Fruit fly (Drosophila melanogaster) whole organism, embryonic: Measurements from ENCODE around the gene CG18265.

Experiments
- Antp ChIP-seq: fragments of 200-800 bp; sonication (Bioruptor generic); optimal IDR thresholded peaks from 3 replicates; lab custom pipeline; 2016; ENCODE audit warnings: missing biosample characterization, missing genetic modification characterization
- BEAF-32 ChIP-seq: fragments of 200-800 bp; sonication (Bioruptor generic); optimal IDR thresholded peaks from 3 replicates; lab custom pipeline; 2017; ENCODE audit warnings: missing biosample characterization, missing genetic modification characterization, mild to moderate bottlenecking, moderate library complexity, missing genetic modification reagents
- CG10462 ChIP-seq: fragments of 200-800 bp; sonication (Bioruptor generic); optimal IDR thresholded peaks from 2 replicates; lab custom pipeline; 2016; ENCODE audit warnings: missing biosample characterization, missing genetic modification characterization
- CG13624 ChIP-seq: fragments of 200-800 bp; sonication (Bioruptor generic); optimal IDR thresholded peaks from 2 replicates; lab custom pipeline; 2016; ENCODE audit warnings: missing biosample characterization, missing genetic modification characterization
- CG14667 ChIP-seq: fragments of 200-800 bp; sonication (Bioruptor generic); IDR thresholded peaks from 2 replicates; pipeline ENCODE4 v1.3.6; 2022; ENCODE audit warnings: missing biosample characterization, missing genetic modification characterization
- CG1647 ChIP-seq: fragments of 200-800 bp; sonication (Bioruptor generic); optimal IDR thresholded peaks from 3 replicates; lab custom pipeline; 2016; ENCODE audit warnings: missing biosample characterization, missing genetic modification characterization
- CG16813 ChIP-seq: fragments of 200-800 bp; sonication (Bioruptor generic); IDR thresholded peaks from 3 replicates; pipeline ENCODE4 v1.3.6; 2022; ENCODE audit warnings: missing biosample characterization, missing genetic modification characterization; ENCODE audit not compliant: partially characterized antibody
- CG17186 ChIP-seq: fragments of 200-800 bp; sonication (Bioruptor generic); optimal IDR thresholded peaks from 3 replicates; lab custom pipeline; 2017; ENCODE audit warnings: missing biosample characterization, missing genetic modification reagents, missing genetic modification characterization
- CG17385 ChIP-seq: fragments of 200-800 bp; sonication (Bioruptor generic); optimal IDR thresholded peaks from 3 replicates; lab custom pipeline; 2018; ENCODE audit warnings: missing biosample characterization, mild to moderate bottlenecking, missing genetic modification characterization
- CG2116 ChIP-seq: fragments of 200-800 bp; sonication (Bioruptor generic); optimal IDR thresholded peaks from 3 replicates; lab custom pipeline; 2018; ENCODE audit warnings: missing biosample characterization, mild to moderate bottlenecking, missing genetic modification characterization
- CG2889 ChIP-seq: fragments of 200-800 bp; sonication (Bioruptor generic); IDR thresholded peaks from 3 replicates; pipeline ENCODE4 v1.3.6; 2022; ENCODE audit warnings: missing biosample characterization, missing genetic modification characterization
- CG30020 ChIP-seq: fragments of 200-800 bp; optimal IDR thresholded peaks from 2 replicates; lab custom pipeline; 2019; ENCODE audit warnings: missing biosample characterization, mild to moderate bottlenecking, missing genetic modification characterization, moderate library complexity
- CG3163 ChIP-seq: fragments of 200-800 bp; sonication (Bioruptor generic); optimal IDR thresholded peaks from 3 replicates; lab custom pipeline; 2016; ENCODE audit warnings: missing biosample characterization, missing genetic modification characterization
- CG4404 ChIP-seq: fragments of 200-800 bp; sonication (Bioruptor generic); IDR thresholded peaks from 2 replicates; pipeline ENCODE4 v1.3.6; 2022; ENCODE audit warnings: missing biosample characterization, missing genetic modification characterization
- CG4730 ChIP-seq: fragments of 200-800 bp; sonication (Bioruptor generic); IDR thresholded peaks from 2 replicates; pipeline ENCODE4 v1.3.6; 2022; ENCODE audit warnings: missing biosample characterization, missing genetic modification characterization
- CG8089 ChIP-seq: fragments of 200-800 bp; sonication (Bioruptor generic); optimal IDR thresholded peaks from 3 replicates; lab custom pipeline; 2016; ENCODE audit warnings: missing biosample characterization, missing genetic modification characterization
- CG8765 ChIP-seq: fragments of 200-800 bp; sonication (Bioruptor generic); IDR thresholded peaks from 2 replicates; pipeline ENCODE4 v1.3.6; 2022; ENCODE audit warnings: missing biosample characterization, missing genetic modification characterization
- CG9727 ChIP-seq: fragments of 200-800 bp; sonication (Bioruptor generic); optimal IDR thresholded peaks from 3 replicates; lab custom pipeline; 2017; ENCODE audit warnings: missing biosample characterization, mild to moderate bottlenecking, missing genetic modification characterization
- CG9817 ChIP-seq: fragments of 200-800 bp; sonication (Bioruptor generic); optimal IDR thresholded peaks from 2 replicates; lab custom pipeline; 2018; ENCODE audit warnings: missing biosample characterization, mild to moderate bottlenecking, missing genetic modification characterization, moderate library complexity
- CkIIα-i1 ChIP-seq: fragments of 200-800 bp; sonication (Bioruptor generic); IDR thresholded peaks from 2 replicates; pipeline ENCODE4 v1.3.6; 2022; ENCODE audit warnings: missing biosample characterization, missing genetic modification characterization
- HLH3B ChIP-seq: fragments of 200-800 bp; sonication (Bioruptor generic); IDR thresholded peaks from 2 replicates; pipeline ENCODE4 v1.3.6; 2022; ENCODE audit warnings: missing biosample characterization, missing genetic modification characterization
- Jarid2 ChIP-seq: fragments of 200-800 bp; sonication (Bioruptor generic); optimal IDR thresholded peaks from 3 replicates; lab custom pipeline; 2017; ENCODE audit warnings: mild to moderate bottlenecking, missing biosample characterization, missing genetic modification reagents, missing genetic modification characterization
- Lpt ChIP-seq: fragments of >200 bp; optimal IDR thresholded peaks from 2 replicates; lab custom pipeline; 2018; ENCODE audit warnings: missing biosample characterization, missing genetic modification characterization
- Myb ChIP-seq: fragments of 200-800 bp; sonication (Bioruptor generic); optimal IDR thresholded peaks from 2 replicates; lab custom pipeline; 2016; ENCODE audit warnings: missing biosample characterization, missing genetic modification characterization
- NK7.1 ChIP-seq: fragments of 200-800 bp; sonication (Bioruptor generic); optimal IDR thresholded peaks from 3 replicates; lab custom pipeline; 2016; ENCODE audit warnings: missing biosample characterization, missing genetic modification characterization
- Nf-YB ChIP-seq: fragments of 200-800 bp; sonication (Bioruptor generic); optimal IDR thresholded peaks from 3 replicates; lab custom pipeline; 2019; ENCODE audit warnings: missing biosample characterization, mild to moderate bottlenecking, missing genetic modification characterization, moderate library complexity
- Sry-δ ChIP-seq: fragments of 200-800 bp; sonication (Bioruptor generic); optimal IDR thresholded peaks from 2 replicates; lab custom pipeline; 2016; ENCODE audit warnings: missing biosample characterization, missing genetic modification characterization
- az2 ChIP-seq: fragments of 200-800 bp; sonication (Bioruptor generic); optimal IDR thresholded peaks from 3 replicates; lab custom pipeline; 2016; ENCODE audit warnings: missing biosample characterization, missing genetic modification characterization
- cas ChIP-seq: fragments of 200-800 bp; sonication (Bioruptor generic); IDR thresholded peaks from 2 replicates; pipeline ENCODE4 v1.3.6; 2022; ENCODE audit warnings: missing biosample characterization, missing genetic modification characterization
- chif ChIP-seq, 2 experiments: fragments of 200-800 bp; sonication (Bioruptor generic); optimal IDR thresholded peaks; 3 replicates each; lab custom pipeline; 2016; ENCODE audit warnings: missing biosample characterization in 2 of 2, missing genetic modification characterization in 2 of 2
- chinmo ChIP-seq: fragments of 200-800 bp; sonication (Bioruptor generic); IDR thresholded peaks from 4 replicates; pipeline ENCODE4 v1.3.6; 2022; ENCODE audit warnings: missing biosample characterization, missing genetic modification characterization; ENCODE audit not compliant: partially characterized antibody
- corto ChIP-seq: fragments of 200-800 bp; sonication (Bioruptor generic); optimal IDR thresholded peaks from 2 replicates; lab custom pipeline; 2016; ENCODE audit warnings: missing biosample characterization, mild to moderate bottlenecking, missing genetic modification characterization, moderate library complexity
- dpn ChIP-seq, 2 experiments: fragments of 200-800 bp; sonication (Bioruptor generic); optimal IDR thresholded peaks; 3 replicates each; lab custom pipeline; 2016; ENCODE audit warnings: missing biosample characterization in 2 of 2, missing genetic modification characterization in 2 of 2
- en ChIP-seq: fragments of 200-800 bp; sonication (Bioruptor generic); optimal IDR thresholded peaks from 2 replicates; lab custom pipeline; 2016; ENCODE audit warnings: missing biosample characterization, missing genetic modification characterization
- ewg ChIP-seq: fragments of 200-800 bp; sonication (Bioruptor generic); optimal IDR thresholded peaks from 3 replicates; lab custom pipeline; 2017; ENCODE audit warnings: mild to moderate bottlenecking, missing biosample characterization, missing genetic modification reagents, missing genetic modification characterization
- fd3F ChIP-seq: fragments of 200-800 bp; sonication (Bioruptor generic); optimal IDR thresholded peaks from 2 replicates; lab custom pipeline; 2018; ENCODE audit warnings: missing biosample characterization, mild to moderate bottlenecking, missing genetic modification characterization, moderate library complexity
- fru ChIP-seq: fragments of >200 bp; optimal IDR thresholded peaks from 2 replicates; lab custom pipeline; 2017
- grau ChIP-seq: fragments of 200-800 bp; optimal IDR thresholded peaks from 3 replicates; lab custom pipeline; 2019; ENCODE audit warnings: missing biosample characterization, mild to moderate bottlenecking, missing genetic modification characterization, moderate library complexity
- jing ChIP-seq: fragments of 200-800 bp; sonication (Bioruptor generic); optimal IDR thresholded peaks from 2 replicates; lab custom pipeline; 2018; ENCODE audit warnings: missing biosample characterization, mild to moderate bottlenecking, missing genetic modification characterization
- oc ChIP-seq: fragments of 200-800 bp; sonication (Bioruptor generic); optimal IDR thresholded peaks from 2 replicates; lab custom pipeline; 2018; ENCODE audit warnings: missing biosample characterization, mild to moderate bottlenecking, missing genetic modification characterization, moderate library complexity
- peb ChIP-seq: fragments of 200-800 bp; sonication (Bioruptor generic); IDR thresholded peaks from 2 replicates; pipeline ENCODE4 v1.3.6; 2022; ENCODE audit warnings: missing biosample characterization, missing genetic modification characterization
- so ChIP-seq: fragments of 200-800 bp; sonication (Bioruptor generic); IDR thresholded peaks from 3 replicates; pipeline ENCODE4 v1.3.6; 2022; ENCODE audit warnings: missing biosample characterization, missing genetic modification characterization
- tgo ChIP-seq: fragments of 200-800 bp; sonication (Bioruptor generic); IDR thresholded peaks from 3 replicates; pipeline ENCODE4 v1.3.6; 2022; ENCODE audit warnings: missing biosample characterization, missing genetic modification characterization
- tll ChIP-seq, 2 experiments: fragments of 200-800 bp in 1 of 2; fragments of >200 bp in 1 of 2; sonication (Bioruptor generic) in 1 of 2; optimal IDR thresholded peaks; 2 replicates each; lab custom pipeline; 2017 to 2019; ENCODE audit warnings: missing biosample characterization in 2 of 2, missing genetic modification characterization in 2 of 2, mild to moderate bottlenecking in 1 of 2, moderate library complexity in 1 of 2
- toy ChIP-seq: fragments of 200-800 bp; sonication (Bioruptor generic); IDR thresholded peaks from 2 replicates; pipeline ENCODE4 v1.3.6; 2022; ENCODE audit warnings: missing biosample characterization, missing genetic modification characterization
- trem ChIP-seq: fragments of 200-800 bp; optimal IDR thresholded peaks from 3 replicates; lab custom pipeline; 2019; ENCODE audit warnings: missing biosample characterization, mild to moderate bottlenecking, missing genetic modification characterization, moderate library complexity
- unpg ChIP-seq: fragments of 200-800 bp; sonication (Bioruptor generic); optimal IDR thresholded peaks from 3 replicates; lab custom pipeline; 2018; ENCODE audit warnings: missing biosample characterization, mild to moderate bottlenecking, missing genetic modification characterization, moderate library complexity
- vnd ChIP-seq: fragments of 200-800 bp; sonication (Bioruptor generic); IDR thresholded peaks from 3 replicates; pipeline ENCODE4 v1.3.6; 2022; ENCODE audit warnings: missing biosample characterization, missing genetic modification characterization; ENCODE audit not compliant: partially characterized antibody
- wdn ChIP-seq: fragments of 200-800 bp; sonication (Bioruptor generic); IDR thresholded peaks from 2 replicates; pipeline ENCODE4 v1.3.6; 2022; ENCODE audit warnings: missing biosample characterization, missing genetic modification characterization
- wek ChIP-seq: fragments of 200-800 bp; sonication (Bioruptor generic); optimal IDR thresholded peaks from 3 replicates; lab custom pipeline; 2018; ENCODE audit warnings: missing biosample characterization, mild to moderate bottlenecking, missing genetic modification characterization, moderate library complexity
- yki ChIP-seq: fragments of >200 bp; optimal IDR thresholded peaks from 3 replicates; lab custom pipeline; 2018

Gene CG18265

DNA sequence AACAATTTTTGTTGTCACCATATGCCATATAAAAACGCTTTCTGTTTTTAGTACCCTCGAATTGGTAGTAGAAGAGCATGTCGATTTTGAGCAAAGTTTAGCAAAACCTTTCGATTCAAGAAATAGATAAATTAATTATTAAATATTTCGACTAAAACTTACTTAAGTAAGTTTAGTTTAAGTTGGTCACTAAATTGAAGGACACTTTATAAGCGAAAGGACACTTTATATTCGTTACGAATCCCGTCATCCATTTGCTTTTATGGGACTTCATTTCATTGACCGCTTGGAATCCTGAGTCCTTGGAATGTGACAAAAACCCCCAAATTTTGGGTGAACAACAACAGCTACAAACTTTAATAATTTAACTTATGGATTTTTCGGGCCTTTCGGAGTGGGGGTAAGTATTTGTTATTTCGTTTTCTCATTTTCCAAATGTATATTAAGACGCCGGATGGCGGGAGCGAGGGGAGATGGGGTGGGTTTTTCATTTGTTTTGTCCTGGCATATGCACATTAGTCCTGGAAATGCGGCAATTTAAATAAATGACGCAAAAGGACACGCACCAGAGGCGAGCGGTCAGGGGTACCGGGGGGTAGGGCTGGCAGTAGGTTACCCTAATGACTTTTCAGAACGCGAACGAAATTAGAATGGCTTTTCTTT is 19.8 kb downstream of the CG18265 start (continued):
- TF ChIP-seq yki (no peak), NK7.1 (GFP tag; lab: Kevin White, UChicago) (no peak), CG1647 (GFP tag; lab: Kevin White, UChicago) (no peak), Myb (GFP tag; lab: Kevin White, UChicago) (no peak), CG4730 (GFP tag; lab: Robert Waterston, UW) (no peak), dpn (GFP tag; optimal IDR thresholded peaks at IDR 0.05; lab: Kevin White, UChicago) (no peak), fru (lab: Kevin White, UChicago) (no peak), oc (tag; lab: Kevin White, UChicago) (peak; percentile 15), CG2889 (GFP tag; lab: Robert Waterston, UW) (no peak), grau (peak; percentile 48), trem (tag; lab: Kevin White, UChicago) (peak; percentile 16), vnd (GFP tag; lab: Robert Waterston, UW) (no peak), chinmo (GFP tag; lab: Robert Waterston, UW) (no peak), CG17385 (GFP tag; lab: Kevin White, UChicago) (no peak), Antp (no peak), Jarid2 (GFP tag; lab: Kevin White, UChicago) (no peak), CG9727 (GFP tag; lab: Kevin White, UChicago) (peak; percentile 26), tll (GFP tag; optimal IDR thresholded peaks at IDR 0.05; lab: Kevin White, UChicago) (no peak), CkIIα-i1 (no peak), CG10462 (no peak), fd3F (no peak), ewg (GFP tag; lab: Kevin White, UChicago) (no peak), CG17186 (GFP tag; lab: Kevin White, UChicago) (no peak), CG16813 (GFP tag; lab: Robert Waterston, UW) (no peak), az2 (peak; percentile 20), tgo (GFP tag; lab: Robert Waterston, UW) (peak; percentile 19; the same call in 1 of the 3 replicates), jing (GFP tag; lab: Kevin White, UChicago) (no peak), Sry-δ (GFP tag; lab: Kevin White, UChicago) (no peak), CG13624 (GFP tag; lab: Kevin White, UChicago) (no peak), CG8765 (GFP tag; lab: Robert Waterston, UW) (no peak), en (GFP tag; lab: Kevin White, UChicago) (no peak), wek (GFP tag; lab: Kevin White, UChicago) (no peak), peb (GFP tag; lab: Robert Waterston, UW) (no peak), CG2116 (GFP tag; lab: Kevin White, UChicago) (no peak), chif (GFP tag; optimal IDR thresholded peaks at IDR 0.05; lab: Kevin White, UChicago) (no peak), CG30020 (tag; lab: Kevin White, UChicago) (no peak), CG4404 (0 out of 2 replicates have a peak, but pooled peaks have one; percentile 26), BEAF-32 (no peak), CG8089 (GFP tag; lab: Kevin White, UChicago) (no peak), CG14667 (peak; percentile 15; the same call in 1 of the 2 replicates), HLH3B (no peak), CG3163 (GFP tag; lab: Kevin White, UChicago) (no peak), Nf-YB (GFP tag; lab: Kevin White, UChicago) (no peak), Lpt (GFP tag; lab: Kevin White, UChicago) (no peak), corto (GFP tag; lab: Kevin White, UChicago) (no peak), wdn (GFP tag; lab: Robert Waterston, UW) (no peak), cas (no peak), so (GFP tag; lab: Robert Waterston, UW) (no peak), CG9817 (tag; lab: Kevin White, UChicago) (no peak), unpg (GFP tag; lab: Kevin White, UChicago) (peak; percentile 39), toy (no peak)
